Worm (Caenorhabditis elegans) whole organism, L2 larva: Measurements from ENCODE around the gene C23G10.5.
A peak's percentile ranks its signal among the peaks of the same experiment; 100 is the strongest.

ENCODE experiments used
- C34F6.9 ChIP-seq: fragments of 150-350 bp; optimal IDR thresholded peaks from 2 replicates; lab custom pipeline; 2014; ENCODE audit warnings: missing biosample characterization, missing genetic modification characterization
- F13H6.1 ChIP-seq: sonication (generic microtip); optimal IDR thresholded peaks from 2 replicates; lab custom pipeline; 2016; ENCODE audit warnings: missing genetic modification characterization, missing compliant biosample characterization
- R02D3.7 ChIP-seq: fragments of 150-350 bp; optimal IDR thresholded peaks from 2 replicates; lab custom pipeline; 2014; ENCODE audit warnings: missing biosample characterization, missing genetic modification characterization
- Y55F3AM.14 ChIP-seq: fragments of 200-800 bp; sonication (Bioruptor generic); optimal IDR thresholded peaks from 2 replicates; lab custom pipeline; 2018; ENCODE audit warnings: mild to moderate bottlenecking, missing genetic modification characterization, missing compliant biosample characterization
- ZK546.5 ChIP-seq: sonication (generic microtip); optimal IDR thresholded peaks from 2 replicates; lab custom pipeline; 2017; ENCODE audit warnings: missing biosample characterization, missing genetic modification characterization
- alr-1 ChIP-seq: fragments of 150-350 bp; optimal IDR thresholded peaks from 2 replicates; lab custom pipeline; 2014; ENCODE audit warnings: missing biosample characterization, missing genetic modification characterization
- aly-2 ChIP-seq: fragments of 150-350 bp; optimal IDR thresholded peaks from 2 replicates; lab custom pipeline; 2014; ENCODE audit warnings: missing biosample characterization, missing genetic modification characterization
- ama-1 ChIP-seq: fragments of 150-350 bp; optimal IDR thresholded peaks from 2 replicates; lab custom pipeline; 2018; ENCODE audit warnings: inconsistent platforms
- blmp-1 ChIP-seq: sonication (generic microtip); optimal IDR thresholded peaks from 2 replicates; lab custom pipeline; 2017; ENCODE audit warnings: missing genetic modification characterization, mild to moderate bottlenecking, missing compliant biosample characterization, antibody characterized with exemption, moderate library complexity; ENCODE audit not compliant: insufficient read depth
- ceh-16 ChIP-seq: fragments of 150-350 bp; optimal IDR thresholded peaks from 2 replicates; lab custom pipeline; 2014; ENCODE audit warnings: missing biosample characterization, missing genetic modification characterization
- ceh-82 ChIP-seq: fragments of 150-350 bp; optimal IDR thresholded peaks from 2 replicates; lab custom pipeline; 2014; ENCODE audit warnings: missing biosample characterization, missing genetic modification characterization
- crh-2 ChIP-seq: sonication (generic microtip); optimal IDR thresholded peaks from 2 replicates; lab custom pipeline; 2017; ENCODE audit warnings: missing biosample characterization, missing genetic modification characterization
- dmd-4 ChIP-seq: sonication (generic microtip); optimal IDR thresholded peaks from 2 replicates; lab custom pipeline; 2017; ENCODE audit warnings: missing biosample characterization, missing genetic modification characterization
- egl-27 ChIP-seq: sonication (generic microtip); optimal IDR thresholded peaks from 3 replicates; lab custom pipeline; 2017; ENCODE audit warnings: missing biosample characterization, missing genetic modification reagents, missing genetic modification characterization
- elt-1 ChIP-seq: fragments of 150-350 bp; optimal IDR thresholded peaks from 2 replicates; lab custom pipeline; 2014; ENCODE audit warnings: missing biosample characterization, missing genetic modification characterization
- elt-3 ChIP-seq: sonication (generic microtip); optimal IDR thresholded peaks from 2 replicates; lab custom pipeline; 2017; ENCODE audit warnings: missing biosample characterization, missing genetic modification characterization
- fos-1 ChIP-seq: fragments of 150-350 bp; optimal IDR thresholded peaks from 2 replicates; lab custom pipeline; 2014; ENCODE audit warnings: missing biosample characterization, missing genetic modification characterization
- gmeb-1 ChIP-seq: fragments of 150-350 bp; optimal IDR thresholded peaks from 2 replicates; lab custom pipeline; 2014; ENCODE audit warnings: missing biosample characterization, missing genetic modification characterization
- lin-11 ChIP-seq: fragments of 150-350 bp; sonication (generic microtip); optimal IDR thresholded peaks from 2 replicates; lab custom pipeline; 2014; ENCODE audit warnings: missing biosample characterization, missing genetic modification characterization, inconsistent platforms, mixed read lengths
- lin-13 ChIP-seq: fragments of 150-350 bp; optimal IDR thresholded peaks from 2 replicates; lab custom pipeline; 2014; ENCODE audit warnings: missing biosample characterization, missing genetic modification reagents, missing genetic modification characterization
- lin-39 ChIP-seq: fragments of 150-350 bp; optimal IDR thresholded peaks from 2 replicates; lab custom pipeline; 2014; ENCODE audit warnings: missing biosample characterization, missing genetic modification reagents, missing genetic modification characterization
- lsy-2 ChIP-seq, 2 experiments: fragments of 150-350 bp in 1 of 2; sonication (generic microtip) in 1 of 2; optimal IDR thresholded peaks; 2 replicates each; lab custom pipeline; 2014 to 2017; ENCODE audit warnings: missing biosample characterization in 2 of 2, missing genetic modification characterization in 2 of 2
- mab-5 ChIP-seq: fragments of 150-350 bp; optimal IDR thresholded peaks from 2 replicates; lab custom pipeline; 2014; ENCODE audit warnings: missing biosample characterization, missing genetic modification characterization
- mbf-1 ChIP-seq: sonication (generic microtip); optimal IDR thresholded peaks from 2 replicates; lab custom pipeline; 2017; ENCODE audit warnings: missing biosample characterization, missing genetic modification characterization
- mdl-1 ChIP-seq, 2 experiments: fragments of 150-350 bp in 1 of 2; sonication (generic microtip) in 1 of 2; optimal IDR thresholded peaks; 2 replicates each; lab custom pipeline; 2017; ENCODE audit warnings: missing biosample characterization in 2 of 2, missing genetic modification characterization in 2 of 2
- nhr-10 ChIP-seq: sonication (generic microtip); optimal IDR thresholded peaks from 2 replicates; lab custom pipeline; 2017; ENCODE audit warnings: missing biosample characterization, missing genetic modification characterization
- nhr-11 ChIP-seq: fragments of 150-350 bp; optimal IDR thresholded peaks from 2 replicates; lab custom pipeline; 2014; ENCODE audit warnings: missing biosample characterization, missing genetic modification characterization
- nhr-12 ChIP-seq: fragments of 150-350 bp; optimal IDR thresholded peaks from 2 replicates; lab custom pipeline; 2014; ENCODE audit warnings: missing biosample characterization, missing genetic modification characterization
- nhr-129 ChIP-seq: fragments of 150-350 bp; optimal IDR thresholded peaks from 2 replicates; lab custom pipeline; 2014; ENCODE audit warnings: missing biosample characterization, missing genetic modification characterization
- nhr-21 ChIP-seq: fragments of 150-350 bp; optimal IDR thresholded peaks from 2 replicates; lab custom pipeline; 2014; ENCODE audit warnings: missing biosample characterization, missing genetic modification characterization
- nhr-23 ChIP-seq: fragments of 150-350 bp; optimal IDR thresholded peaks from 2 replicates; lab custom pipeline; 2014; ENCODE audit warnings: missing biosample characterization, missing genetic modification reagents, missing genetic modification characterization
- nhr-237 ChIP-seq: fragments of 150-350 bp; optimal IDR thresholded peaks from 2 replicates; lab custom pipeline; 2014; ENCODE audit warnings: missing biosample characterization, missing genetic modification characterization
- nhr-25 ChIP-seq: fragments of 150-350 bp; sonication (generic microtip); optimal IDR thresholded peaks from 3 replicates; lab custom pipeline; 2014; ENCODE audit warnings: missing biosample characterization, missing genetic modification characterization
- nhr-6 ChIP-seq: fragments of 150-350 bp; optimal IDR thresholded peaks from 2 replicates; lab custom pipeline; 2014; ENCODE audit warnings: missing biosample characterization, missing genetic modification characterization
- nhr-77 ChIP-seq: fragments of 150-350 bp; optimal IDR thresholded peaks from 2 replicates; lab custom pipeline; 2014; ENCODE audit warnings: missing biosample characterization, missing genetic modification characterization
- peb-1 ChIP-seq: fragments of 150-350 bp; optimal IDR thresholded peaks from 2 replicates; lab custom pipeline; 2014; ENCODE audit warnings: missing biosample characterization, missing genetic modification characterization
- sem-4 ChIP-seq: fragments of 150-350 bp; optimal IDR thresholded peaks from 2 replicates; lab custom pipeline; 2014; ENCODE audit warnings: missing biosample characterization, missing genetic modification reagents, missing genetic modification characterization
- skn-1 ChIP-seq: sonication (generic microtip); optimal IDR thresholded peaks from 2 replicates; lab custom pipeline; 2017; ENCODE audit warnings: missing biosample characterization, missing genetic modification characterization
- sma-3 ChIP-seq: sonication (generic microtip); optimal IDR thresholded peaks from 2 replicates; lab custom pipeline; 2016; ENCODE audit warnings: missing genetic modification reagents, missing genetic modification characterization, missing compliant biosample characterization
- sma-9 ChIP-seq, 2 experiments: fragments of 150-350 bp in 1 of 2; sonication (generic microtip) in 1 of 2; optimal IDR thresholded peaks; 2 replicates each; lab custom pipeline; 2014 to 2016; ENCODE audit warnings: missing genetic modification characterization in 2 of 2, mild to moderate bottlenecking in 1 of 2, missing biosample characterization in 1 of 2, missing compliant biosample characterization in 1 of 2, missing genetic modification reagents in 1 of 2, moderate library complexity in 1 of 2
- snpc-4 ChIP-seq: fragments of 150-350 bp; optimal IDR thresholded peaks from 2 replicates; lab custom pipeline; 2014; ENCODE audit warnings: missing biosample characterization, missing genetic modification characterization
- unc-39 ChIP-seq: fragments of 150-350 bp; optimal IDR thresholded peaks from 2 replicates; lab custom pipeline; 2014; ENCODE audit warnings: missing biosample characterization, missing genetic modification characterization
- unc-55 ChIP-seq: fragments of 150-350 bp; sonication (generic microtip); optimal IDR thresholded peaks from 3 replicates; lab custom pipeline; 2014; ENCODE audit warnings: missing biosample characterization, missing genetic modification reagents, missing genetic modification characterization
- unc-62 ChIP-seq: fragments of 150-350 bp; optimal IDR thresholded peaks from 2 replicates; lab custom pipeline; 2014; ENCODE audit warnings: missing biosample characterization, missing genetic modification reagents, missing genetic modification characterization
- zag-1 ChIP-seq: fragments of 150-350 bp; optimal IDR thresholded peaks from 2 replicates; lab custom pipeline; 2014; ENCODE audit warnings: missing biosample characterization, missing genetic modification characterization
- ztf-1 ChIP-seq: fragments of 200-800 bp; sonication (Bioruptor generic); conservative IDR thresholded peaks from 2 replicates; pipeline ENCODE4 v1.3.6; 2022; ENCODE audit warnings: missing genetic modification characterization, missing compliant biosample characterization
- ztf-11 ChIP-seq: sonication (generic microtip); optimal IDR thresholded peaks from 2 replicates; lab custom pipeline; 2017; ENCODE audit warnings: missing biosample characterization, missing genetic modification characterization
- ztf-4 ChIP-seq: fragments of 150-350 bp; optimal IDR thresholded peaks from 2 replicates; lab custom pipeline; 2014; ENCODE audit warnings: missing biosample characterization, missing genetic modification characterization

The C23G10.5 gene

ce11 chrIII:6170038-6170437, 20.9 kb upstream of the C23G10.5 start:
- TF ChIP-seq unc-62: no peak
- no peak for TF ChIP-seq lin-39 (tag; lab: Kevin White, UChicago)
- TF ChIP-seq nhr-129 (tag; lab: Kevin White, UChicago): peak; percentile 74
- TF ChIP-seq ztf-4 (tag; lab: Kevin White, UChicago): no peak
- TF ChIP-seq nhr-21: no peak
- no peak for TF ChIP-seq ceh-82 (tag; lab: Kevin White, UChicago)
- TF ChIP-seq mdl-1 (tag; optimal IDR thresholded peaks at IDR 0.05; lab: Kevin White, UChicago): no peak
- no peak for TF ChIP-seq dmd-4
- no peak for TF ChIP-seq nhr-237 (tag; lab: Kevin White, UChicago)
- TF ChIP-seq nhr-6 (tag; lab: Kevin White, UChicago): no peak
- TF ChIP-seq sem-4 (tag; lab: Kevin White, UChicago): no peak
- no peak for TF ChIP-seq ztf-11 (tag; lab: Kevin White, UChicago)
- TF ChIP-seq gmeb-1: no peak
- TF ChIP-seq nhr-77 (tag; lab: Kevin White, UChicago): no peak
- TF ChIP-seq zag-1 (tag; lab: Kevin White, UChicago): no peak
- TF ChIP-seq nhr-25 (tag; lab: Kevin White, UChicago): peak; percentile 13
- TF ChIP-seq mbf-1 (tag; lab: Kevin White, UChicago): no peak
- TF ChIP-seq nhr-12 (tag; lab: Kevin White, UChicago): no peak
- TF ChIP-seq peb-1 (tag; lab: Kevin White, UChicago): no peak
- no peak for TF ChIP-seq snpc-4
- no peak for TF ChIP-seq ztf-1 (GFP tag; lab: Robert Waterston, UW)
- no peak for TF ChIP-seq aly-2
- TF ChIP-seq lin-13 (GFP tag; lab: Kevin White, UChicago): no peak
- TF ChIP-seq mab-5 (tag; lab: Kevin White, UChicago): peak; percentile 21
- peak in 1 of 2 experiments; percentile 60 for TF ChIP-seq lsy-2 (tag; optimal IDR thresholded peaks at IDR 0.05; lab: Kevin White, UChicago)
- peak; percentile 46 for TF ChIP-seq F13H6.1 (tag; lab: Kevin White, UChicago)
- peak; percentile 56 for TF ChIP-seq ama-1
- TF ChIP-seq lin-11 (tag; lab: Kevin White, UChicago): no peak
- TF ChIP-seq crh-2: peak; percentile 32
- TF ChIP-seq fos-1 (tag; lab: Kevin White, UChicago): peak; percentile 3
- TF ChIP-seq skn-1 (tag; lab: Kevin White, UChicago): no peak
- no peak for TF ChIP-seq blmp-1 (tag; lab: Kevin White, UChicago)
- no peak for TF ChIP-seq nhr-11 (tag; lab: Kevin White, UChicago)
- TF ChIP-seq unc-39: no peak
- TF ChIP-seq elt-1 (tag; lab: Kevin White, UChicago): no peak
- TF ChIP-seq ceh-16 (tag; lab: Kevin White, UChicago): no peak
- no peak for TF ChIP-seq ZK546.5 (tag; lab: Kevin White, UChicago)
- TF ChIP-seq elt-3 (tag; lab: Kevin White, UChicago): no peak
- peak; percentile 45 for TF ChIP-seq unc-55
- peak; percentile 80 for TF ChIP-seq C34F6.9 (tag; lab: Kevin White, UChicago)
- no peak for TF ChIP-seq R02D3.7 (tag; lab: Kevin White, UChicago)
- TF ChIP-seq Y55F3AM.14 (GFP tag; lab: Kevin White, UChicago): no peak
- TF ChIP-seq sma-3 (GFP tag; lab: Kevin White, UChicago): no peak
- TF ChIP-seq sma-9 (GFP tag; optimal IDR thresholded peaks at IDR 0.05; lab: Kevin White, UChicago): peak; percentile 37
- no peak for TF ChIP-seq sma-9 (tag; optimal IDR thresholded peaks at IDR 0.05; lab: Kevin White, UChicago)
- TF ChIP-seq alr-1 (tag; lab: Kevin White, UChicago): no peak
- no peak for TF ChIP-seq egl-27 (tag; lab: Kevin White, UChicago)
- no peak for TF ChIP-seq nhr-10 (tag; lab: Kevin White, UChicago)
- TF ChIP-seq nhr-23 (tag; lab: Kevin White, UChicago): no peak
